Worm (Caenorhabditis elegans) whole organism, mixed stage, embryonic: ENCODE results near the gene T04A6.1.
"Not testable (repeated sequence)": the region's sequence is repeated elsewhere in the genome, so short reads cannot be mapped to it uniquely, and the experiment has no call there.

Experiments used
- M03D4.4 ChIP-seq: sonication (generic microtip); optimal IDR thresholded peaks from 2 replicates; lab custom pipeline; 2017; ENCODE audit warnings: mild to moderate bottlenecking, missing genetic modification characterization, missing compliant biosample characterization
- ceh-39 ChIP-seq: fragments of 150-350 bp; optimal IDR thresholded peaks from 2 replicates; lab custom pipeline; 2014; ENCODE audit warnings: missing biosample characterization, missing genetic modification characterization
- ceh-43 ChIP-seq: fragments of 200-800 bp; sonication (Bioruptor generic); optimal IDR thresholded peaks from 2 replicates; lab custom pipeline; 2018; ENCODE audit warnings: mild to moderate bottlenecking, missing genetic modification characterization, moderate library complexity, missing compliant biosample characterization
- ceh-83 ChIP-seq: fragments of 200-800 bp; sonication (Bioruptor generic); optimal IDR thresholded peaks from 2 replicates; lab custom pipeline; 2018; ENCODE audit warnings: mild to moderate bottlenecking, missing genetic modification characterization, missing compliant biosample characterization
- cnd-1 ChIP-seq: fragments of 200-800 bp; sonication (Bioruptor generic); optimal IDR thresholded peaks from 2 replicates; lab custom pipeline; 2018; ENCODE audit warnings: mild to moderate bottlenecking, missing genetic modification characterization, missing compliant biosample characterization
- drap-1 ChIP-seq: fragments of 200-800 bp; sonication (Bioruptor generic); optimal IDR thresholded peaks from 3 replicates; lab custom pipeline; 2018; ENCODE audit warnings: mild to moderate bottlenecking, missing genetic modification characterization, missing compliant biosample characterization
- elt-1 ChIP-seq: sonication (generic microtip); optimal IDR thresholded peaks from 2 replicates; lab custom pipeline; 2017; ENCODE audit warnings: missing genetic modification characterization, mild to moderate bottlenecking, missing compliant biosample characterization, antibody characterized with exemption, moderate library complexity, borderline replicate concordance; ENCODE audit not compliant: insufficient read depth
- elt-3 ChIP-seq: fragments of 150-350 bp; optimal IDR thresholded peaks from 2 replicates; lab custom pipeline; 2014; ENCODE audit warnings: missing biosample characterization, missing genetic modification characterization
- flh-1 ChIP-seq: fragments of 200-800 bp; sonication (Bioruptor generic); optimal IDR thresholded peaks from 2 replicates; lab custom pipeline; 2018; ENCODE audit warnings: mild to moderate bottlenecking, missing genetic modification characterization, moderate library complexity, missing compliant biosample characterization
- ham-2 ChIP-seq: fragments of 200-800 bp; sonication (Bioruptor generic); optimal IDR thresholded peaks from 2 replicates; lab custom pipeline; 2018; ENCODE audit warnings: mild to moderate bottlenecking, missing genetic modification characterization, missing compliant biosample characterization
- hlh-1 ChIP-seq: fragments of 150-350 bp; optimal IDR thresholded peaks from 2 replicates; lab custom pipeline; 2014; ENCODE audit warnings: missing biosample characterization, missing genetic modification reagents, missing genetic modification characterization
- lin-13 ChIP-seq: fragments of 150-350 bp; optimal IDR thresholded peaks from 2 replicates; lab custom pipeline; 2014; ENCODE audit warnings: missing biosample characterization, missing genetic modification characterization
- lin-32 ChIP-seq: fragments of 200-800 bp; sonication (Bioruptor generic); optimal IDR thresholded peaks from 2 replicates; lab custom pipeline; 2018; ENCODE audit warnings: mild to moderate bottlenecking, missing genetic modification characterization, missing compliant biosample characterization
- lsy-2 ChIP-seq: fragments of 150-350 bp; optimal IDR thresholded peaks from 2 replicates; lab custom pipeline; 2014; ENCODE audit warnings: missing biosample characterization, missing genetic modification characterization
- mep-1 ChIP-seq: fragments of 150-350 bp; optimal IDR thresholded peaks from 2 replicates; lab custom pipeline; 2017; ENCODE audit warnings: missing biosample characterization, missing genetic modification reagents, missing genetic modification characterization, inconsistent platforms
- mls-2 ChIP-seq: sonication (generic microtip); optimal IDR thresholded peaks from 2 replicates; lab custom pipeline; 2016; ENCODE audit warnings: mild to moderate bottlenecking, missing genetic modification characterization, moderate library complexity, missing compliant biosample characterization
- nhr-12 ChIP-seq: fragments of 150-350 bp; optimal IDR thresholded peaks from 2 replicates; lab custom pipeline; 2014; ENCODE audit warnings: missing biosample characterization, missing genetic modification characterization
- nhr-2 ChIP-seq: fragments of 150-350 bp; optimal IDR thresholded peaks from 2 replicates; lab custom pipeline; 2014; ENCODE audit warnings: missing biosample characterization, missing genetic modification characterization
- nhr-237 ChIP-seq: fragments of 150-350 bp; optimal IDR thresholded peaks from 2 replicates; lab custom pipeline; 2014; ENCODE audit warnings: missing biosample characterization, missing genetic modification characterization
- nhr-28 ChIP-seq: fragments of 150-350 bp; optimal IDR thresholded peaks from 2 replicates; lab custom pipeline; 2014; ENCODE audit warnings: missing biosample characterization, missing genetic modification characterization
- nhr-76 ChIP-seq: sonication (generic microtip); optimal IDR thresholded peaks from 2 replicates; lab custom pipeline; 2017; ENCODE audit warnings: missing biosample characterization, missing genetic modification characterization
- pha-4 ChIP-seq: fragments of 150-350 bp; optimal IDR thresholded peaks from 2 replicates; lab custom pipeline; 2018; ENCODE audit warnings: missing biosample characterization, missing genetic modification reagents, missing genetic modification characterization
- sem-2 ChIP-seq: fragments of 200-800 bp; sonication (Bioruptor generic); optimal IDR thresholded peaks from 2 replicates; lab custom pipeline; 2018; ENCODE audit warnings: mild to moderate bottlenecking, missing genetic modification characterization, missing compliant biosample characterization
- snpc-4 ChIP-seq: fragments of 150-350 bp; optimal IDR thresholded peaks from 2 replicates; lab custom pipeline; 2014; ENCODE audit warnings: missing biosample characterization, missing genetic modification characterization
- sptf-1 ChIP-seq: sonication (generic microtip); optimal IDR thresholded peaks from 2 replicates; lab custom pipeline; 2017; ENCODE audit warnings: mild to moderate bottlenecking, missing genetic modification characterization, moderate library complexity, missing compliant biosample characterization
- unc-120 ChIP-seq: sonication (generic microtip); optimal IDR thresholded peaks from 2 replicates; lab custom pipeline; 2017; ENCODE audit warnings: missing genetic modification characterization, missing compliant biosample characterization; ENCODE audit not compliant: poor library complexity, severe bottlenecking
- unc-62 ChIP-seq: fragments of 150-350 bp; optimal IDR thresholded peaks from 2 replicates; lab custom pipeline; 2014; ENCODE audit warnings: missing biosample characterization, missing genetic modification reagents, missing genetic modification characterization
- zip-8 ChIP-seq: fragments of 150-350 bp; optimal IDR thresholded peaks from 2 replicates; lab custom pipeline; 2014; ENCODE audit warnings: missing biosample characterization, missing genetic modification characterization
- ztf-11 ChIP-seq: fragments of 150-350 bp; optimal IDR thresholded peaks from 2 replicates; lab custom pipeline; 2014; ENCODE audit warnings: missing biosample characterization, missing genetic modification characterization

Gene T04A6.1

DNA sequence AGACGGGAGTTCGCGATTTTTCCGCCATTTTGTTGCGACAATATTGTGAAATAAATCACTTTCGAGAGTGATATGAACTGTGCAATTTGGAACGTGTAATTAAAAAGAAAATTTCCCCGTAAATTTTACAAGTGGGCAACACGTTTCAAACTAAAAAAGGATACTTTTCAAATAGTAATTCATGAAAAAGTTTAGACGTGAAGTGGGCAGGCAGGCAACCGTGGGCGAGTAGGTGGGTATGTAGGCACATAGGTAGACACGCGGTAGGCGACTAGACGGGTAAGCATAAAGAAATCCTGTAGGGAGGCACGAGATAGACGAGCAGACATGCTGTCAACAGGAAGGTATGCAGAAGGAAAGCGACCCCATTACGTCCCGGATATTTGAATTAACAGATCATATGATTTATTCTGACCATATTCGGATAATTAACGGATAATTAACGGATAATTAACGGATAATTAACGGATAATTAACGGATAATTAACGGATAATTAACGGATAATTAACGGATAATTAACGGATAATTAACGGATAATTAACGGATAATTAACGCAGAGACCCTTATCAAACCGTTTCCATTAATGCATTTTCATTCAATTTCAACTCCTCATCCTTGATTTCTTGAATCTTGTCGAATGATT is 22.9 kb upstream of the T04A6.1 start, which contains the start of gene R13A5.11:
R13A5.11 (minus strand) TSS at position 51 of the 644 bp plus-strand sequence.
- peak; percentile 84 for TF ChIP-seq ceh-43 (GFP tag; lab: Kevin White, UChicago)
- TF ChIP-seq mls-2 (tag; lab: Kevin White, UChicago) = no peak
- TF ChIP-seq cnd-1 (tag; lab: Kevin White, UChicago) = no peak
- no peak for TF ChIP-seq nhr-237 (tag; lab: Kevin White, UChicago)
- no peak for TF ChIP-seq snpc-4 (tag; lab: Kevin White, UChicago)
- no peak for TF ChIP-seq mep-1
- no peak for TF ChIP-seq unc-120 (tag; lab: Kevin White, UChicago)

DNA sequence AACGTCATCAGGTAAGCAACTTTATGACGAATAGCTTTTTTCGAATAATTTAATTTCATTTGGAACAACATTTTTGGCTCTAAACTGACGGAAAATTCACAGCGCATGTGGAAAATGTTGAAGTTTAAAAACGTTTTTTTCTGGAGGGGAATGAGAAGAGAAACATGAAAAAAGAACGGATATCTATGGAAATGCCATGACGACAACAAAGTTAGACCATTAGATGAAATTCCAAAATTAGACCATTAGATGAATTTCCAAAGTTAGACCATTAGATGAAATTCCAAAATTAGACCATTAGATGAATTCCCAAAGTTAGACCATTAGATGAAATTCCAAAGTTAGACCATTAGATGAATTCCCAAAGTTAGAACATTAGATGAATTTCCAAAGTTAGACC is 21.8 kb upstream of the T04A6.1 start, which contains the start of gene Y80D4G.2:
Y80D4G.2 (minus strand) TSS at position 101 of the 400 bp plus-strand sequence.
- TF ChIP-seq zip-8, elt-1, ceh-39: not testable (repeated sequence)

DNA sequence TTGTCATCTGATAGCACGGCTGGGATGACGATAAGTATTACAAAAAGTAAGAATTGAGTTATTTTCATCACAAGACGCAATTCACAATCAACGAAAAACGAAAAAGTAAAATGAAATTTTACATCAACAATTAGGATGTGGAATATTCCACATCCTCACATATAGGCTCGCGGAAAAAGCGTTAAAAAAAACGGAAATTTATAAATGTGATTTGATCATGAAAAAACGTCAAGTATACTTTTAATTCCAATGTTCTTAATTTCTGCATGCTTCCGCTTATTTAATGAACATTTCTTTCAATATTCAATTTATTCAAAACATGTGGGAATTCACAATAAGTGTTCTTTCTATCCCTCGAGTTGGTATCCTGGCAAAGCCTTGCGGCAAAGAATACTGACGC is 8.1 kb upstream of the T04A6.1 start, which contains the start of gene T04A6.3:
T04A6.3 (minus strand) TSS at position 101 of the 400 bp plus-strand sequence.
- TF ChIP-seq lin-32 (GFP tag; lab: Kevin White, UChicago) (no peak), M03D4.4 (tag; lab: Kevin White, UChicago) (no peak), flh-1 (GFP tag; lab: Kevin White, UChicago) (no peak), nhr-2 (tag; lab: Kevin White, UChicago) (no peak), mls-2 (tag; lab: Kevin White, UChicago) (no peak), elt-3 (tag; lab: Kevin White, UChicago) (no peak), nhr-237 (tag; lab: Kevin White, UChicago) (no peak), pha-4 (tag; lab: Kevin White, UChicago) (no peak)

DNA sequence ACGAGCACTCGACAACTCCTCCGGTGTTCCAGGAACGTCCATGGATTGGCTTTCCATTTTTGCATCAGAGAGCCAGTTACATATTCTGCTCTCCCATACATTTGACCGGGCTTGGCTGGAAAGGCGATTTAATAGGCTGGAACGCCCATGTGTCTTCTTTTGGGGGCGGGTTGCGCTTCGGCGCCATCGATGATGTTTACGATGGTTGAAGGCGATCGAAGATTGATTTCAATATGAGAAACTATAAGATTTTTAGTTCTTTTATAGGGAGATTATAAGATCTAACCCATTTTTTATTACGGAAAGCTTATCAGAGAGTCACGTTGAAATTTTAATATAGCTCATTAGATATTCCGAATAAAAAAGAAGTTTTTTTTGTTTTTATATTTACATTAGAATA is 7.2 kb upstream of the T04A6.1 start, which contains the start of gene nsph-4.3:
nsph-4.3 (minus strand) TSS at position 101 of the 400 bp plus-strand sequence.
- no peak for TF ChIP-seq nhr-2 (tag; lab: Kevin White, UChicago)
- TF ChIP-seq sptf-1 (tag; lab: Kevin White, UChicago) = no peak
- TF ChIP-seq hlh-1 (tag; lab: Kevin White, UChicago) = no peak
- TF ChIP-seq ham-2 (GFP tag; lab: Kevin White, UChicago) = no peak
- TF ChIP-seq, all 35 proteins: peak for 0

DNA sequence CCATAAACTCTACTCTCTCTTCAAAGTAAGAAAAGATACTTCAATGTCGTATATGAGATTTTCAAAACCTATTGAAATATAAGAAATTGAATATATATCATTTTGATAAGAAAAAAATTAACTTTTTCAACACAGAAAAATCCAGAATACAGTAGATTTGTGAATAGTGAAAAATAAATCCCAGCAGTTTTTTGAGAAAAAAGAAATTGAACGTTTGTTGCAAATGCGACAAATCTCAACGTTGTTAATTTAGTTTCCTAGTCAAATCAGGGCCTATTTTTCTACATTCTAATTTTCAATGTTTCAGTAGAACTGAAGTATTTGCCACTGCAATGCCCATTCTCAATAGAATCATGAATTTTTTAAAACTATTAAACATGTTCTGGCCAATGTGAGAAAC is 1.8 kb upstream of the T04A6.1 start, which contains the start of gene T04A6.2:
T04A6.2 (plus strand) TSS at position 301 of the 400 bp plus-strand sequence.
- TF ChIP-seq mls-2 (tag; lab: Kevin White, UChicago) = no peak
- no peak for TF ChIP-seq elt-3 (tag; lab: Kevin White, UChicago)
- TF ChIP-seq lsy-2 (tag; lab: Kevin White, UChicago) = no peak
- TF ChIP-seq zip-8 = no peak
- TF ChIP-seq nhr-237 (tag; lab: Kevin White, UChicago) = no peak
- no peak for TF ChIP-seq nhr-2 (tag; lab: Kevin White, UChicago)

ce11 chrIII:7618294-7618693 is 2.0 kb downstream of the T04A6.1 start:
- TF ChIP-seq mep-1 = no peak
- no peak for TF ChIP-seq flh-1 (GFP tag; lab: Kevin White, UChicago)
- no peak for TF ChIP-seq nhr-12
- TF ChIP-seq hlh-1 (tag; lab: Kevin White, UChicago) = no peak
- no peak for TF ChIP-seq drap-1 (GFP tag; lab: Kevin White, UChicago)
- no peak for TF ChIP-seq ham-2 (GFP tag; lab: Kevin White, UChicago)
- no peak for TF ChIP-seq nhr-237 (tag; lab: Kevin White, UChicago)
- TF ChIP-seq cnd-1 (tag; lab: Kevin White, UChicago) = no peak
- no peak for TF ChIP-seq unc-62 (GFP tag; lab: Kevin White, UChicago)
- no peak for TF ChIP-seq ztf-11 (tag; lab: Kevin White, UChicago)
- no peak for TF ChIP-seq ceh-39

- TF ChIP-seq drap-1 (GFP tag; lab: Kevin White, UChicago) = no peak
- no peak for TF ChIP-seq sem-2 (GFP tag; lab: Kevin White, UChicago)
- TF ChIP-seq ceh-43 (GFP tag; lab: Kevin White, UChicago) = no peak
- TF ChIP-seq unc-120 (tag; lab: Kevin White, UChicago) = no peak
- no peak for TF ChIP-seq mep-1
- TF ChIP-seq nhr-12 = no peak
- TF ChIP-seq ceh-83 (GFP tag; lab: Kevin White, UChicago) = no peak
- TF ChIP-seq nhr-76 (tag; lab: Kevin White, UChicago) = no peak
- no peak for TF ChIP-seq elt-1
- TF ChIP-seq snpc-4 (tag; lab: Kevin White, UChicago) = no peak
- no peak for TF ChIP-seq M03D4.4 (tag; lab: Kevin White, UChicago)
- no peak for TF ChIP-seq lin-13 (tag; lab: Kevin White, UChicago)
- no peak for TF ChIP-seq nhr-28 (tag; lab: Kevin White, UChicago)
Observed at ce11 chrIII:7619846-7620245, 3.5 kb downstream of the T04A6.1 start.
